Worm (Caenorhabditis elegans) whole organism, L4 larva: ENCODE data around the gene C03G5.14.

ENCODE experiments used
- F10B5.3 ChIP-seq: sonication (generic microtip); optimal IDR thresholded peaks from 2 replicates; lab custom pipeline; 2016; ENCODE audit warnings: mild to moderate bottlenecking, missing genetic modification characterization, missing compliant biosample characterization
- F26F4.8 ChIP-seq: fragments of 200-800 bp; sonication (Bioruptor generic); conservative IDR thresholded peaks from 2 replicates; pipeline ENCODE4 v1.3.6; 2022; ENCODE audit warnings: missing genetic modification characterization, missing compliant biosample characterization
- F37D6.2 ChIP-seq: sonication (generic microtip); optimal IDR thresholded peaks from 2 replicates; lab custom pipeline; 2016; ENCODE audit warnings: mild to moderate bottlenecking, missing genetic modification characterization, missing compliant biosample characterization
- T20F7.1 ChIP-seq: fragments of 200-800 bp; sonication (Bioruptor generic); optimal IDR thresholded peaks from 2 replicates; lab custom pipeline; 2018; ENCODE audit warnings: mild to moderate bottlenecking, missing genetic modification characterization, missing compliant biosample characterization
- ZK546.5 ChIP-seq, 2 experiments: sonication (generic microtip); optimal IDR thresholded peaks; 2 replicates each; lab custom pipeline; 2017; ENCODE audit warnings: missing biosample characterization in 2 of 2, missing genetic modification characterization in 2 of 2
- aha-1 ChIP-seq: fragments of 150-350 bp; peaks from one replicate; lab custom pipeline; 2014; ENCODE audit warnings: missing biosample characterization, missing genetic modification characterization
- aly-2 ChIP-seq: sonication (generic microtip); optimal IDR thresholded peaks from 2 replicates; lab custom pipeline; 2018; ENCODE audit warnings: missing biosample characterization, missing genetic modification characterization
- ceh-20 ChIP-seq: fragments of 200-800 bp; sonication (Bioruptor generic); IDR thresholded peaks from 2 replicates; pipeline ENCODE4 v1.3.6; 2022; ENCODE audit warnings: missing genetic modification reagents, missing genetic modification characterization, missing compliant biosample characterization
- ceh-28 ChIP-seq: fragments of 150-350 bp; optimal IDR thresholded peaks from 2 replicates; lab custom pipeline; 2014; ENCODE audit warnings: missing biosample characterization, missing genetic modification reagents, missing genetic modification characterization
- ceh-32 ChIP-seq: sonication (generic microtip); optimal IDR thresholded peaks from 2 replicates; lab custom pipeline; 2016; ENCODE audit warnings: mild to moderate bottlenecking, missing genetic modification characterization, missing compliant biosample characterization; ENCODE audit not compliant: poor library complexity
- ces-1 ChIP-seq: fragments of 150-350 bp; sonication (generic microtip); optimal IDR thresholded peaks from 4 replicates; lab custom pipeline; 2014; ENCODE audit warnings: missing biosample characterization, missing genetic modification reagents, missing genetic modification characterization
- cey-2 ChIP-seq: sonication (generic microtip); optimal IDR thresholded peaks from 3 replicates; lab custom pipeline; 2017; ENCODE audit warnings: missing genetic modification characterization, mild to moderate bottlenecking, missing compliant biosample characterization, antibody characterized with exemption, borderline replicate concordance; ENCODE audit not compliant: insufficient read depth
- daf-12 ChIP-seq: fragments of 150-350 bp; optimal IDR thresholded peaks from 2 replicates; lab custom pipeline; 2014; ENCODE audit warnings: missing biosample characterization, missing genetic modification reagents, missing genetic modification characterization
- daf-16 ChIP-seq, 3 experiments: sonication (generic microtip); optimal IDR thresholded peaks; 2 replicates each; lab custom pipeline; 2016 to 2017; ENCODE audit warnings: missing genetic modification characterization in 3 of 3, missing genetic modification reagents in 3 of 3, mild to moderate bottlenecking in 2 of 3, missing compliant biosample characterization in 2 of 3, missing biosample characterization in 1 of 3, moderate library complexity in 1 of 3
- daf-19 ChIP-seq: fragments of 200-800 bp; sonication (Bioruptor generic); conservative IDR thresholded peaks from 2 replicates; pipeline ENCODE4 v1.3.6; 2022; ENCODE audit warnings: missing genetic modification characterization, missing compliant biosample characterization
- dmd-6 ChIP-seq: fragments of 200-800 bp; sonication (Bioruptor generic); IDR thresholded peaks from 2 replicates; pipeline ENCODE4 v1.3.6; 2022; ENCODE audit warnings: missing genetic modification reagents, missing genetic modification characterization, missing compliant biosample characterization
- dpl-1 ChIP-seq: fragments of 150-350 bp; optimal IDR thresholded peaks from 2 replicates; lab custom pipeline; 2014; ENCODE audit warnings: missing biosample characterization, missing genetic modification reagents, missing genetic modification characterization
- dve-1 ChIP-seq: sonication (generic microtip); optimal IDR thresholded peaks from 2 replicates; lab custom pipeline; 2017; ENCODE audit warnings: antibody characterized with exemption, mild to moderate bottlenecking, missing genetic modification characterization, missing compliant biosample characterization; ENCODE audit not compliant: insufficient read depth
- egl-27 ChIP-seq: sonication (generic microtip); optimal IDR thresholded peaks from 3 replicates; lab custom pipeline; 2017; ENCODE audit warnings: missing biosample characterization, missing genetic modification reagents, missing genetic modification characterization
- egl-43 ChIP-seq: fragments of 200-800 bp; sonication (Bioruptor generic); IDR thresholded peaks from 2 replicates; pipeline ENCODE4 v1.3.6; 2022; ENCODE audit warnings: missing genetic modification reagents, missing genetic modification characterization, missing compliant biosample characterization
- fkh-10 ChIP-seq: fragments of 150-350 bp; optimal IDR thresholded peaks from 2 replicates; lab custom pipeline; 2014; ENCODE audit warnings: missing biosample characterization, missing genetic modification reagents, missing genetic modification characterization
- hif-1 ChIP-seq, 2 experiments: sonication (generic microtip); optimal IDR thresholded peaks; 2 replicates each; lab custom pipeline; 2016 to 2017; ENCODE audit warnings: missing compliant biosample characterization in 2 of 2, missing genetic modification characterization in 2 of 2, missing genetic modification reagents in 2 of 2, missing genotype in 2 of 2, mild to moderate bottlenecking in 1 of 2
- hlh-11 ChIP-seq: fragments of 200-800 bp; sonication (Bioruptor generic); optimal IDR thresholded peaks from 2 replicates; lab custom pipeline; 2018; ENCODE audit warnings: mild to moderate bottlenecking, missing genetic modification characterization, missing compliant biosample characterization
- hmg-1.1 ChIP-seq: fragments of 200-800 bp; sonication (Bioruptor generic); IDR thresholded peaks from 2 replicates; pipeline ENCODE4 v1.3.6; 2022; ENCODE audit warnings: missing genetic modification reagents, missing genetic modification characterization, missing compliant biosample characterization
- jun-1 ChIP-seq: fragments of 150-350 bp; optimal IDR thresholded peaks from 2 replicates; lab custom pipeline; 2014; ENCODE audit warnings: missing biosample characterization, missing genetic modification reagents, missing genetic modification characterization
- lin-1 ChIP-seq: fragments of 200-800 bp; sonication (Bioruptor generic); IDR thresholded peaks from 2 replicates; pipeline ENCODE4 v1.3.6; 2022; ENCODE audit warnings: missing genetic modification reagents, missing genetic modification characterization, missing compliant biosample characterization
- lin-38 ChIP-seq: fragments of 200-800 bp; sonication (Bioruptor generic); IDR thresholded peaks from 2 replicates; pipeline ENCODE4 v1.3.6; 2022; ENCODE audit warnings: missing genetic modification reagents, missing genetic modification characterization, missing compliant biosample characterization
- lin-39 ChIP-seq: fragments of 150-350 bp; optimal IDR thresholded peaks from 2 replicates; lab custom pipeline; 2014; ENCODE audit warnings: missing biosample characterization, missing genetic modification reagents, missing genetic modification characterization
- lsy-2 ChIP-seq, 2 experiments: fragments of 150-350 bp in 1 of 2; sonication (generic microtip) in 1 of 2; optimal IDR thresholded peaks; 2 replicates each; lab custom pipeline; 2014 to 2017; ENCODE audit warnings: missing biosample characterization in 2 of 2, missing genetic modification characterization in 2 of 2
- madf-5 ChIP-seq, 2 experiments: fragments of 200-800 bp; sonication (Bioruptor generic); IDR thresholded peaks; 2 replicates each; pipeline ENCODE4 v1.3.6; 2022; ENCODE audit warnings: missing compliant biosample characterization in 2 of 2, missing genetic modification characterization in 2 of 2
- mdl-1 ChIP-seq, 2 experiments: fragments of 150-350 bp in 1 of 2; sonication (generic microtip) in 1 of 2; optimal IDR thresholded peaks; 2 replicates each; lab custom pipeline; 2014 to 2017; ENCODE audit warnings: missing biosample characterization in 2 of 2, missing genetic modification characterization in 2 of 2
- mep-1 ChIP-seq: fragments of 150-350 bp; sonication (generic microtip); optimal IDR thresholded peaks from 3 replicates; lab custom pipeline; 2014; ENCODE audit warnings: missing biosample characterization, missing genetic modification characterization
- mes-2 ChIP-seq: sonication (generic microtip); optimal IDR thresholded peaks from 2 replicates; lab custom pipeline; 2016; ENCODE audit warnings: missing genotype, mild to moderate bottlenecking, missing genetic modification characterization, missing compliant biosample characterization; ENCODE audit not compliant: poor library complexity, severe bottlenecking
- mxl-3 ChIP-seq: fragments of 200-800 bp; sonication (Bioruptor generic); optimal IDR thresholded peaks from 2 replicates; lab custom pipeline; 2018; ENCODE audit warnings: mild to moderate bottlenecking, missing genetic modification characterization, missing compliant biosample characterization
- nhr-102 ChIP-seq: sonication (generic microtip); optimal IDR thresholded peaks from 2 replicates; lab custom pipeline; 2016; ENCODE audit warnings: mild to moderate bottlenecking, missing genetic modification characterization, moderate library complexity, missing compliant biosample characterization
- nhr-11 ChIP-seq: fragments of 150-350 bp; optimal IDR thresholded peaks from 2 replicates; lab custom pipeline; 2014; ENCODE audit warnings: missing biosample characterization, missing genetic modification characterization
- nhr-48 ChIP-seq: sonication (generic microtip); optimal IDR thresholded peaks from 2 replicates; lab custom pipeline; 2016; ENCODE audit warnings: mild to moderate bottlenecking, missing genetic modification characterization, missing compliant biosample characterization
- nhr-6 ChIP-seq: fragments of 150-350 bp; optimal IDR thresholded peaks from 2 replicates; lab custom pipeline; 2014; ENCODE audit warnings: missing biosample characterization, missing genetic modification characterization
- nhr-76 ChIP-seq: fragments of 150-350 bp; optimal IDR thresholded peaks from 2 replicates; lab custom pipeline; 2014; ENCODE audit warnings: missing biosample characterization, missing genetic modification characterization
- nhr-77 ChIP-seq: fragments of 150-350 bp; optimal IDR thresholded peaks from 2 replicates; lab custom pipeline; 2014; ENCODE audit warnings: missing biosample characterization, missing genetic modification characterization
- php-3 ChIP-seq: fragments of 200-800 bp; sonication (Bioruptor generic); IDR thresholded peaks from 2 replicates; pipeline ENCODE4 v1.3.6; 2022; ENCODE audit warnings: missing genetic modification reagents, missing genetic modification characterization, missing compliant biosample characterization
- pqm-1 ChIP-seq: sonication (generic microtip); optimal IDR thresholded peaks from 2 replicates; lab custom pipeline; 2017; ENCODE audit warnings: missing biosample characterization, missing genetic modification characterization
- rbr-2 ChIP-seq: sonication (generic microtip); optimal IDR thresholded peaks from 2 replicates; lab custom pipeline; 2016; ENCODE audit warnings: missing genotype, missing genetic modification characterization, missing compliant biosample characterization
- set-16 ChIP-seq: fragments of 200-800 bp; sonication (Bioruptor generic); IDR thresholded peaks from 2 replicates; pipeline ENCODE4 v1.3.6; 2022; ENCODE audit warnings: missing genetic modification reagents, missing genetic modification characterization, missing compliant biosample characterization
- skn-1 ChIP-seq: fragments of 150-350 bp; optimal IDR thresholded peaks from 2 replicates; lab custom pipeline; 2014; ENCODE audit warnings: missing biosample characterization, missing genetic modification characterization
- snpc-4 ChIP-seq: fragments of 150-350 bp; optimal IDR thresholded peaks from 2 replicates; lab custom pipeline; 2014; ENCODE audit warnings: missing biosample characterization, missing genetic modification characterization
- spr-1 ChIP-seq: sonication (generic microtip); optimal IDR thresholded peaks from 2 replicates; lab custom pipeline; 2016; ENCODE audit warnings: mild to moderate bottlenecking, missing genetic modification characterization, missing compliant biosample characterization
- tra-1 ChIP-seq: fragments of 200-800 bp; sonication (Bioruptor generic); IDR thresholded peaks from 2 replicates; pipeline ENCODE4 v1.3.6; 2022; ENCODE audit warnings: missing genetic modification reagents, missing genetic modification characterization, missing compliant biosample characterization

The C03G5.14 gene

DNA sequence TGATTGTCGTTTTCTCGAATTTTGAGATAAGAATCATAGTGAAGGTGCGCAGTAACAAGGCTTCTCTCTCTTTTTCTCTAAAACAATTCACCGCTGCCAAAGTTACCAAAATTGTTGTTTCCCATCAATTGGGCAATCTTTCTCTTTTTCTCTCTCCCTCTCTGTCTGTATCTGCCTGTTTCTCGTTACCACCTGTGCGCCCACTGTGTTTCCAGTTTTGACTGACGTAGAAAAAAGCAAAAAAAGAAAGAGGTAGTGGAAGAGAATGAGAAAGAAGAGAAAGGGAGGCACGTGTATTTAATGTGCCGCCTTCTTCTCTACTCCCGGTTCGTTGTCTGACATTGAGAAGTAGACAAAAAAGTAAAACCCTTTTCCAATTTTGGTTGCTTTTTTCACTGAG, 28.4 kb downstream of the C03G5.14 start (continued):
- TF ChIP-seq spr-1 (tag; lab: Kevin White, UChicago) = peak; percentile 21
- no peak for TF ChIP-seq daf-12 (tag; lab: Kevin White, UChicago)
- TF ChIP-seq ZK546.5 (tag; optimal IDR thresholded peaks at IDR 0.05; lab: Kevin White, UChicago) = no peak
- TF ChIP-seq aly-2 (tag; lab: Kevin White, UChicago) = no peak
- no peak for TF ChIP-seq F26F4.8
- peak; percentile 71 for TF ChIP-seq nhr-48 (tag; lab: Kevin White, UChicago)
- peak; percentile 54 to 95 for TF ChIP-seq mdl-1 (tag; optimal IDR thresholded peaks at IDR 0.05; lab: Kevin White, UChicago)
- no peak for TF ChIP-seq daf-16 (GFP tag; optimal IDR thresholded peaks at IDR 0.05; lab: Kevin White, UChicago)
- peak; percentile 75 for TF ChIP-seq daf-16 (tag; optimal IDR thresholded peaks at IDR 0.05; lab: Kevin White, UChicago)
- peak; percentile 78 for TF ChIP-seq nhr-6
- TF ChIP-seq T20F7.1 (GFP tag; lab: Kevin White, UChicago) = peak; percentile 36
- TF ChIP-seq nhr-76 (tag; lab: Kevin White, UChicago) = peak; percentile 3
- TF ChIP-seq dpl-1 (GFP tag; lab: Kevin White, UChicago) = peak; percentile 23
- TF ChIP-seq mxl-3 (GFP tag; lab: Kevin White, UChicago) = peak; percentile 97
- peak; percentile 87 for TF ChIP-seq dve-1 (tag; lab: Kevin White, UChicago)
- TF ChIP-seq F10B5.3 = no peak
- TF ChIP-seq lin-1 (GFP tag; lab: Robert Waterston, UW) = 0 out of 2 replicates have a peak, but pooled peaks have one; percentile 18
- TF ChIP-seq tra-1 (GFP tag; lab: Robert Waterston, UW) = peak; percentile 88
- peak; percentile 65 for TF ChIP-seq cey-2
- TF ChIP-seq lin-38 = peak; percentile 23; the same call in 1 of the 2 replicates
- 0 out of 2 replicates have a peak, but pooled peaks have one; percentile 8 for TF ChIP-seq set-16 (GFP tag; lab: Robert Waterston, UW)
- peak; percentile 90 for TF ChIP-seq dmd-6 (GFP tag; lab: Robert Waterston, UW)
- peak; percentile 53 for TF ChIP-seq nhr-102 (tag; lab: Kevin White, UChicago)
- TF ChIP-seq daf-19 = no peak
- peak; percentile 81 for TF ChIP-seq nhr-77 (tag; lab: Kevin White, UChicago)
- TF ChIP-seq mep-1 = peak; percentile 75
- TF ChIP-seq ceh-20 (GFP tag; lab: Robert Waterston, UW) = 0 out of 2 replicates have a peak, but pooled peaks have one; percentile 31
- no peak for TF ChIP-seq lin-39 (tag; lab: Kevin White, UChicago)
- peak; percentile 31 for TF ChIP-seq rbr-2 (tag; lab: Kevin White, UChicago)
- TF ChIP-seq egl-43 (GFP tag; lab: Robert Waterston, UW) = no peak
- TF ChIP-seq pqm-1 (tag; lab: Kevin White, UChicago) = peak; percentile 12
- TF ChIP-seq nhr-11 (tag; lab: Kevin White, UChicago) = peak; percentile 33

DNA sequence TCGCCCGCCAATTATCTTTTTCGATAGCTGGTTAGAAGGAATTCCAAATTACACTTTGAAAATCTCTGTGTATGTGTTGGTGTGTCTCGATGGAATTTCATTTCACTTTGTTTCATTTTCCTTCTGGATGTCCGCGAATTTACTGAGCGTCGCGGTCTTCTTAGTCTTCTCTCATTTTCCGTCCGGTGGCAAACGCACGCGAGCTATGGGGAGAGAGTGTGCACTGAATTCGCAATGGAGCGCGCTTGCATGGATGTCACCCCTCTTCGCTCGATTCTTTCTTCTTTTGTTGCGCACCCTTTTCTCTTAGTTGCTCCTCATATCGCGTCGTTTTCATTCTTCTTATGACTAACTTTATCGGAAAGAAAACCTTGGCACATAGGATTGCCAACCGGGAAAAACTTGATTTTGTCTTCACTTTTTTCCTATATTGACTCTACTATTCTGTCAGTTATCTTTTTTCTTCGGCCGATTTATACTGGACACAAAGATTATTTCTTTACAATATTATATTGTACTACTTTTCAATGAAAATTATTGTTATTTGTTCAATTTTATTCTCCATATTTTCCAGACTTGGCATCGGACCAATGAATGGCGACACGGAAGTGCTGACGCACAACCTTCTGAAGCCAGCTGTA, 30.1 kb downstream of the C03G5.14 start, which contains the start of gene dhhc-14:
Gene dhhc-14, plus strand, starts transcription at position 591 of the 641 bp plus-strand sequence.
- no peak for TF ChIP-seq ceh-28 (tag; lab: Kevin White, UChicago)
- TF ChIP-seq php-3 = no peak
- no peak for TF ChIP-seq T20F7.1 (GFP tag; lab: Kevin White, UChicago)
- no peak for TF ChIP-seq nhr-48 (tag; lab: Kevin White, UChicago)
- peak; percentile 98 for TF ChIP-seq aha-1 (tag; lab: Kevin White, UChicago)
- TF ChIP-seq mep-1 = peak; percentile 62
- TF ChIP-seq F37D6.2 = peak; percentile 5
- no peak for TF ChIP-seq skn-1
- peak in 1 of 2 experiments; percentile 57 for TF ChIP-seq lsy-2 (tag; optimal IDR thresholded peaks at IDR 0.05; lab: Kevin White, UChicago)
- TF ChIP-seq snpc-4 (tag; lab: Kevin White, UChicago) = no peak
- TF ChIP-seq ces-1 = peak; percentile 12
- TF ChIP-seq lin-38 = peak; percentile 89
- no peak for TF ChIP-seq ceh-32
- peak; percentile 1 for TF ChIP-seq fkh-10 (GFP tag; lab: Kevin White, UChicago)
- TF ChIP-seq hmg-1.1 (GFP tag; lab: Robert Waterston, UW) = peak; percentile 63
- TF ChIP-seq dve-1 (tag; lab: Kevin White, UChicago) = peak; percentile 41
- no peak for TF ChIP-seq egl-27 (tag; lab: Kevin White, UChicago)
- TF ChIP-seq hif-1 (tag; optimal IDR thresholded peaks at IDR 0.05; lab: Kevin White, UChicago) = peak in 1 of 2 experiments; percentile 76
- no peak for TF ChIP-seq madf-5 (GFP tag; IDR thresholded peaks at IDR 0.05; lab: Robert Waterston, UW)
- peak; percentile 57 for TF ChIP-seq rbr-2 (tag; lab: Kevin White, UChicago)
- no peak for TF ChIP-seq cey-2
- TF ChIP-seq mes-2 (tag; lab: Kevin White, UChicago) = peak; percentile 58
- no peak for TF ChIP-seq jun-1
- TF ChIP-seq hlh-11 (tag; lab: Kevin White, UChicago) = peak; percentile 37
